Worm (Caenorhabditis elegans): ENCODE measurements around the gene perm-1.

perm-1 gene

DNA sequence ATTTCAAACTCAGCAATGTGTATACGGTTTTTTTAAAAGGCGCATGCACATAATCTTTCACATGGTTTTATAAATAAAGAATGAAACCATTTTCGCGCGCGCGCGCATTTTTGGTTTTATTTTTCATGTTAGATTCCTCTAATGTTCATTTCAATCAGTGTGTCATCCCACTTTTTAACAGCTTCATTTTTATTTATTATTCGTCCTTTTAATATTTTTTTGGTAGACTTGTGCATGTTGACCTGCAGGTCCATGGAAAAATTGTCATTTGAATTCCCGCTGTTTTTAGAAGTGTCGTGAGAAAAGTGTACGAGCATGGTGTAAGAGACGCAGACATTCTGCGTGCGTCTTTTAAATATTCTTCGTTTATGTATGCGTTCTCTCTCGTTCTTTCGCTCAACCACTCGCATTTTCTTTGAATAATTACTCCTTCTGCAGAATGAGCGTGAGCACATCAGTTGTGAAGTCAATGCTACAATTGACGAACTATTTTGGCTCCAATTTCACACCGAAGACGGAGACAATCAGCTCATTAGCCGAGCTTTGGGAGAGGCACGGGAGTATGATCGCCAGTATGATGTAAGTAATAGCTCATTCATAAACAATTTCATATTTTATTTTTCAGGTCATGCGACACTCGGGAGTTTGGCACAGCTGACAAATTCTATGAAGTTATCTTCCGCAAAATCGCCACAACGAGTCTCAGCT, 20.2 kb upstream of the perm-1 start, which contains the start of gene lin-5 (continued):
- TF ChIP-seq nhr-71 (tag; optimal IDR thresholded peaks at IDR 0.05) = peak; percentile 58
- no peak for TF ChIP-seq fkh-10 (GFP tag; optimal IDR thresholded peaks at IDR 0.05)
- TF ChIP-seq nhr-90 (tag; optimal IDR thresholded peaks at IDR 0.05; ENCODE audit: poor library complexity) = no peak
- TF ChIP-seq egl-13 (tag; optimal IDR thresholded peaks at IDR 0.05) = peak; percentile 14
- TF ChIP-seq mab-9 (GFP tag; IDR thresholded peaks at IDR 0.05) = no peak
- no peak for TF ChIP-seq lin-39 (tag; optimal IDR thresholded peaks at IDR 0.05)
- TF ChIP-seq nhr-47 (tag; optimal IDR thresholded peaks at IDR 0.05) = peak; percentile 46
- TF ChIP-seq elt-2 (tag; optimal IDR thresholded peaks at IDR 0.05) = no peak
- no peak for TF ChIP-seq C34B4.2 (tag; optimal IDR thresholded peaks at IDR 0.05)
- no peak for TF ChIP-seq jun-1 (tag; optimal IDR thresholded peaks at IDR 0.05)
- peak; percentile 15 for TF ChIP-seq xbp-1 (tag; optimal IDR thresholded peaks at IDR 0.05)
- TF ChIP-seq tlp-1 (tag; optimal IDR thresholded peaks at IDR 0.05) = no peak
- no peak for TF ChIP-seq zip-4 (GFP tag; optimal IDR thresholded peaks at IDR 0.05)
- no peak for TF ChIP-seq vab-15 (tag; optimal IDR thresholded peaks at IDR 0.05)
- TF ChIP-seq nhr-19 (GFP tag; conservative IDR thresholded peaks at IDR 0.05) = 0 out of 2 replicates have a peak, but pooled peaks have one; percentile 3
- peak; percentile 74 for TF ChIP-seq fkh-8 (tag; optimal IDR thresholded peaks at IDR 0.05)
- no peak for TF ChIP-seq pax-3 (tag; optimal IDR thresholded peaks at IDR 0.05)
- TF ChIP-seq dpl-1 (GFP tag; optimal IDR thresholded peaks at IDR 0.05) = peak; percentile 83 to 91 (median 86)
- no peak for TF ChIP-seq ztf-11 (tag; optimal IDR thresholded peaks at IDR 0.05)
- no peak for TF ChIP-seq nhr-11 (tag; optimal IDR thresholded peaks at IDR 0.05)
- no peak for TF ChIP-seq C16A3.4 (tag; optimal IDR thresholded peaks at IDR 0.05)
- no peak for TF ChIP-seq sup-37 (GFP tag; optimal IDR thresholded peaks at IDR 0.05)
- TF ChIP-seq aha-1 (tag; optimal IDR thresholded peaks at IDR 0.05) = no peak
- no peak for TF ChIP-seq unc-62 (GFP tag; optimal IDR thresholded peaks at IDR 0.05)
- peak; percentile 5 to 89 for TF ChIP-seq efl-1 (optimal IDR thresholded peaks at IDR 0.05)
- peak; percentile 87 to 97 for TF ChIP-seq efl-1 (GFP tag; optimal IDR thresholded peaks at IDR 0.05 in 1 of 2)
- TF ChIP-seq mef-2 (tag; optimal IDR thresholded peaks at IDR 0.05) = no peak
- TF ChIP-seq nhr-20 (tag; optimal IDR thresholded peaks at IDR 0.05) = peak; percentile 23
- no peak for TF ChIP-seq ceh-63 (GFP tag; optimal IDR thresholded peaks at IDR 0.05)
- TF ChIP-seq pag-3 (tag; optimal IDR thresholded peaks at IDR 0.05; ENCODE audit: borderline replicate concordance, insufficient read depth) = no peak
- peak; percentile 76 for TF ChIP-seq lin-14 (GFP tag; optimal IDR thresholded peaks at IDR 0.05)
- TF ChIP-seq ztf-4 (tag; optimal IDR thresholded peaks at IDR 0.05) = no peak
- no peak for TF ChIP-seq egl-27 (tag; optimal IDR thresholded peaks at IDR 0.05)
- TF ChIP-seq snpc-4 (tag; optimal IDR thresholded peaks at IDR 0.05) = no peak
- no peak for TF ChIP-seq rnt-1 (tag; optimal IDR thresholded peaks at IDR 0.05)
- TF ChIP-seq lin-35 (GFP tag; optimal IDR thresholded peaks at IDR 0.05) = peak; percentile 93 to 94
- no peak for TF ChIP-seq hlh-4 (tag; optimal IDR thresholded peaks at IDR 0.05)
- TF ChIP-seq nhr-76 (tag; optimal IDR thresholded peaks at IDR 0.05) = no peak
- TF ChIP-seq swsn-7 (tag; optimal IDR thresholded peaks at IDR 0.05) = peak; percentile 50
- TF ChIP-seq unc-98 (GFP tag; IDR thresholded peaks at IDR 0.05) = no peak
- TF ChIP-seq lir-3 (tag; optimal IDR thresholded peaks at IDR 0.05; ENCODE audit: poor library complexity) = no peak
- no peak for TF ChIP-seq nhr-28 (tag; optimal IDR thresholded peaks at IDR 0.05)
- TF ChIP-seq isw-1 (GFP tag; IDR thresholded peaks at IDR 0.05) = no peak
- no peak for TF ChIP-seq efl-3 (GFP tag; optimal IDR thresholded peaks at IDR 0.05)
- TF ChIP-seq irx-1 (tag; optimal IDR thresholded peaks at IDR 0.05) = no peak
- TF ChIP-seq ceh-90 (tag; optimal IDR thresholded peaks at IDR 0.05) = no peak
- TF ChIP-seq mep-1 (tag; optimal IDR thresholded peaks at IDR 0.05) = peak; percentile 75
- no peak for TF ChIP-seq grh-1 (GFP tag; IDR thresholded peaks at IDR 0.05)
- TF ChIP-seq elt-3 (tag; optimal IDR thresholded peaks at IDR 0.05) = no peak
- TF ChIP-seq lin-13 (GFP tag; optimal IDR thresholded peaks at IDR 0.05) = no peak
- peak; percentile 65 for TF ChIP-seq F16B12.6 (tag; optimal IDR thresholded peaks at IDR 0.05)

Measured in whole organism, L1 larva.